Worm (Caenorhabditis elegans) whole organism, late embryonic: ENCODE measurements around the gene B0348.1.

Source experiments
- C08G9.2 ChIP-seq: sonication (generic microtip); optimal IDR thresholded peaks from 2 replicates; lab custom pipeline; 2016; ENCODE audit warnings: mild to moderate bottlenecking, missing genetic modification characterization, moderate library complexity, missing compliant biosample characterization
- C38D4.7 ChIP-seq: fragments of 200-800 bp; sonication (Bioruptor generic); optimal IDR thresholded peaks from 2 replicates; lab custom pipeline; 2018; ENCODE audit warnings: mild to moderate bottlenecking, missing genetic modification characterization, moderate library complexity, missing compliant biosample characterization
- F13H6.1 ChIP-seq: sonication (generic microtip); optimal IDR thresholded peaks from 2 replicates; lab custom pipeline; 2016; ENCODE audit warnings: missing genetic modification characterization, missing compliant biosample characterization
- T23F11.4 ChIP-seq: fragments of 200-800 bp; sonication (Bioruptor generic); optimal IDR thresholded peaks from 2 replicates; lab custom pipeline; 2018; ENCODE audit warnings: mild to moderate bottlenecking, missing genetic modification characterization, missing compliant biosample characterization
- ahr-1 ChIP-seq: sonication (generic microtip); optimal IDR thresholded peaks from 2 replicates; lab custom pipeline; 2016; ENCODE audit warnings: missing genetic modification characterization, missing compliant biosample characterization
- ama-1 ChIP-seq: fragments of 150-350 bp; optimal IDR thresholded peaks from 2 replicates; lab custom pipeline; 2014
- ceh-18 ChIP-seq: sonication (generic microtip); optimal IDR thresholded peaks from 2 replicates; lab custom pipeline; 2016; ENCODE audit warnings: missing genetic modification characterization, missing compliant biosample characterization
- ceh-22 ChIP-seq: sonication (generic microtip); optimal IDR thresholded peaks from 2 replicates; lab custom pipeline; 2017; ENCODE audit warnings: missing biosample characterization, missing genetic modification characterization
- ceh-24 ChIP-seq: sonication (generic microtip); optimal IDR thresholded peaks from 2 replicates; lab custom pipeline; 2016; ENCODE audit warnings: mild to moderate bottlenecking, missing genetic modification characterization, missing compliant biosample characterization
- ceh-30 ChIP-seq: fragments of 150-350 bp; optimal IDR thresholded peaks from 2 replicates; lab custom pipeline; 2014; ENCODE audit warnings: missing biosample characterization, missing genetic modification characterization
- ceh-31 ChIP-seq: sonication (generic microtip); optimal IDR thresholded peaks from 2 replicates; lab custom pipeline; 2016; ENCODE audit warnings: missing genetic modification characterization, missing compliant biosample characterization
- ceh-45 ChIP-seq: fragments of 200-800 bp; sonication (Bioruptor generic); IDR thresholded peaks from 2 replicates; pipeline ENCODE4 v1.3.6; 2022; ENCODE audit warnings: missing genetic modification reagents, missing genetic modification characterization, missing compliant biosample characterization
- ceh-9 ChIP-seq: sonication (generic microtip); optimal IDR thresholded peaks from 2 replicates; lab custom pipeline; 2016; ENCODE audit warnings: mild to moderate bottlenecking, missing genetic modification characterization, inconsistent platforms, missing compliant biosample characterization
- che-1 ChIP-seq: sonication (generic microtip); optimal IDR thresholded peaks from 2 replicates; lab custom pipeline; 2016; ENCODE audit warnings: mild to moderate bottlenecking, missing genetic modification characterization, missing compliant biosample characterization
- elt-2 ChIP-seq: sonication (generic microtip); optimal IDR thresholded peaks from 2 replicates; lab custom pipeline; 2016; ENCODE audit warnings: missing genetic modification reagents, missing genetic modification characterization, missing compliant biosample characterization
- fax-1 ChIP-seq: sonication (generic microtip); optimal IDR thresholded peaks from 2 replicates; lab custom pipeline; 2016; ENCODE audit warnings: missing genotype, missing genetic modification characterization, missing compliant biosample characterization
- fkh-10 ChIP-seq: fragments of 150-350 bp; optimal IDR thresholded peaks from 2 replicates; lab custom pipeline; 2014; ENCODE audit warnings: missing biosample characterization, missing genetic modification reagents, missing genetic modification characterization
- fkh-6 ChIP-seq: sonication (generic microtip); optimal IDR thresholded peaks from 2 replicates; lab custom pipeline; 2016; ENCODE audit warnings: missing genetic modification characterization, missing compliant biosample characterization
- gmeb-2 ChIP-seq: sonication (generic microtip); optimal IDR thresholded peaks from 2 replicates; lab custom pipeline; 2016; ENCODE audit warnings: missing genetic modification characterization, inconsistent platforms, missing compliant biosample characterization
- hlh-13 ChIP-seq: fragments of 200-800 bp; sonication (Bioruptor generic); optimal IDR thresholded peaks from 2 replicates; lab custom pipeline; 2018; ENCODE audit warnings: mild to moderate bottlenecking, missing genetic modification characterization, missing compliant biosample characterization
- hlh-30 ChIP-seq: sonication (generic microtip); optimal IDR thresholded peaks from 2 replicates; lab custom pipeline; 2017; ENCODE audit warnings: antibody characterized with exemption, missing genetic modification characterization, missing compliant biosample characterization; ENCODE audit not compliant: insufficient read depth
- hlh-6 ChIP-seq: sonication (generic microtip); optimal IDR thresholded peaks from 2 replicates; lab custom pipeline; 2016; ENCODE audit warnings: missing genotype, missing genetic modification characterization, missing compliant biosample characterization
- lim-6 ChIP-seq: sonication (generic microtip); optimal IDR thresholded peaks from 2 replicates; lab custom pipeline; 2016; ENCODE audit warnings: missing genetic modification characterization, missing compliant biosample characterization
- madf-2 ChIP-seq: sonication (generic microtip); optimal IDR thresholded peaks from 2 replicates; lab custom pipeline; 2017; ENCODE audit warnings: missing genetic modification characterization, missing compliant biosample characterization
- nfya-1 ChIP-seq: sonication (generic microtip); optimal IDR thresholded peaks from 2 replicates; lab custom pipeline; 2017; ENCODE audit warnings: missing genetic modification characterization, mild to moderate bottlenecking, missing compliant biosample characterization, antibody characterized with exemption, moderate library complexity
- nhr-11 ChIP-seq: fragments of 150-350 bp; optimal IDR thresholded peaks from 2 replicates; lab custom pipeline; 2014; ENCODE audit warnings: missing biosample characterization, missing genetic modification characterization
- npax-4 ChIP-seq: sonication (generic microtip); optimal IDR thresholded peaks from 2 replicates; lab custom pipeline; 2016; ENCODE audit warnings: missing genetic modification characterization, missing compliant biosample characterization
- odd-2 ChIP-seq: sonication (generic microtip); optimal IDR thresholded peaks from 2 replicates; lab custom pipeline; 2017; ENCODE audit warnings: antibody characterized with exemption, mild to moderate bottlenecking, missing genetic modification characterization, missing compliant biosample characterization
- pag-3 ChIP-seq: sonication (generic microtip); optimal IDR thresholded peaks from 2 replicates; lab custom pipeline; 2016; ENCODE audit warnings: missing compliant biosample characterization, missing genetic modification characterization, borderline replicate concordance
- pax-1 ChIP-seq: fragments of 150-350 bp; optimal IDR thresholded peaks from 2 replicates; lab custom pipeline; 2014; ENCODE audit warnings: missing biosample characterization, missing genetic modification characterization
- pha-4 ChIP-seq: fragments of 150-350 bp; optimal IDR thresholded peaks from 2 replicates; lab custom pipeline; 2018; ENCODE audit warnings: missing biosample characterization, missing genetic modification reagents, missing genetic modification characterization
- pqm-1 ChIP-seq: sonication (generic microtip); optimal IDR thresholded peaks from 2 replicates; lab custom pipeline; 2016; ENCODE audit warnings: missing genetic modification characterization, missing compliant biosample characterization
- ref-2 ChIP-seq: sonication (generic microtip); optimal IDR thresholded peaks from 2 replicates; lab custom pipeline; 2016; ENCODE audit warnings: missing genetic modification characterization, missing compliant biosample characterization
- rnt-1 ChIP-seq: sonication (generic microtip); optimal IDR thresholded peaks from 2 replicates; lab custom pipeline; 2016; ENCODE audit warnings: missing genetic modification characterization, missing compliant biosample characterization
- sdc-2 ChIP-seq: sonication (generic microtip); optimal IDR thresholded peaks from 2 replicates; lab custom pipeline; 2016; ENCODE audit warnings: missing genotype, missing genetic modification characterization, missing compliant biosample characterization
- sox-2 ChIP-seq: fragments of 200-800 bp; sonication (Bioruptor generic); IDR thresholded peaks from 2 replicates; pipeline ENCODE4 v1.3.6; 2022; ENCODE audit warnings: missing genetic modification reagents, missing genetic modification characterization, missing compliant biosample characterization
- sox-4 ChIP-seq: sonication (generic microtip); optimal IDR thresholded peaks from 2 replicates; lab custom pipeline; 2017; ENCODE audit warnings: mild to moderate bottlenecking, missing genetic modification characterization, inconsistent platforms, missing compliant biosample characterization
- syd-9 ChIP-seq: sonication (generic microtip); optimal IDR thresholded peaks from 2 replicates; lab custom pipeline; 2016; ENCODE audit warnings: mild to moderate bottlenecking, missing genetic modification characterization, moderate library complexity, missing compliant biosample characterization
- unc-55 ChIP-seq: sonication (generic microtip); optimal IDR thresholded peaks from 2 replicates; lab custom pipeline; 2017; ENCODE audit warnings: missing biosample characterization, missing genetic modification reagents, missing genetic modification characterization
- zip-5 ChIP-seq: sonication (generic microtip); optimal IDR thresholded peaks from 2 replicates; lab custom pipeline; 2016; ENCODE audit warnings: missing genetic modification characterization, missing compliant biosample characterization
- ztf-16 ChIP-seq: sonication (generic microtip); optimal IDR thresholded peaks from 2 replicates; lab custom pipeline; 2017; ENCODE audit warnings: missing genetic modification characterization, missing compliant biosample characterization

B0348.1 gene

DNA sequence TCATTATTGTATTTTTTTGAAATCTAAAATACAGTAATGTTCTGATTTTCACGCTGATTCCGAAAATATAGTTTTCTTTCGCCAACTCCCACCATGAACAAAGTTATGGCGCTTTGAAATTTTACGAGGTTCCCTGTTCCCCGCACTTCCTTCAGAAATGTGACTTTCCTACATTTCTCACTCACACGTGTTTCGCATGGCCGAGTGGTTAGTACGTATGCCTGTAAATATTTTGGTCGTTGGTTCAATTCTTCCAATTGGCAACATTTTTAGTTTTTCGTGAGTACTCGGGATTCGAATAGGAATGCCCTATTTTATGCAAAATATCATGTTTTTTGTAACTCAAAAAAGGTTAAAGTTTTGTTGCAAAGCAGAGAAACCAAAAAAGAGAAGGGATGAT, 4.6 kb downstream of the B0348.1 start (continued):
- peak; percentile 21 for TF ChIP-seq ref-2 (tag; lab: Kevin White, UChicago)
- TF ChIP-seq pha-4, result no peak
- TF ChIP-seq ceh-31 (tag; lab: Kevin White, UChicago), result peak; percentile 53
- peak; percentile 34 for TF ChIP-seq fax-1
- no peak for TF ChIP-seq ama-1
- TF ChIP-seq sox-2 (GFP tag; lab: Robert Waterston, UW), result peak; percentile 35
- TF ChIP-seq nfya-1, result peak; percentile 18
- peak; percentile 47 for TF ChIP-seq rnt-1 (tag; lab: Kevin White, UChicago)
- peak; percentile 84 for TF ChIP-seq che-1 (tag; lab: Kevin White, UChicago)
- peak; percentile 61; the same call in 1 of the 2 replicates for TF ChIP-seq ceh-45 (GFP tag; lab: Robert Waterston, UW)
- peak; percentile 77 for TF ChIP-seq ceh-24
- TF ChIP-seq hlh-13 (GFP tag; lab: Kevin White, UChicago), result peak; percentile 87
- TF ChIP-seq T23F11.4, result peak; percentile 81
- TF ChIP-seq F13H6.1 (tag; lab: Kevin White, UChicago), result peak; percentile 61
- TF ChIP-seq C38D4.7 (GFP tag; lab: Kevin White, UChicago), result peak; percentile 81
- no peak for TF ChIP-seq pax-1
- TF ChIP-seq pqm-1 (tag; lab: Kevin White, UChicago), result peak; percentile 63
- peak; percentile 84 for TF ChIP-seq sox-4 (tag; lab: Kevin White, UChicago)
- peak; percentile 76 for TF ChIP-seq sdc-2 (tag; lab: Kevin White, UChicago)
- peak; percentile 82 for TF ChIP-seq gmeb-2 (tag; lab: Kevin White, UChicago)
- TF ChIP-seq hlh-30 (tag; lab: Kevin White, UChicago), result peak; percentile 43
- peak; percentile 4 for TF ChIP-seq pag-3 (tag; lab: Kevin White, UChicago)

- TF ChIP-seq ceh-9 (tag; lab: Kevin White, UChicago) (no peak), hlh-6 (tag; lab: Kevin White, UChicago) (no peak), unc-55 (GFP tag; lab: Kevin White, UChicago) (no peak), sox-4 (tag; lab: Kevin White, UChicago) (no peak), fkh-10 (GFP tag; lab: Kevin White, UChicago) (no peak)
Observed at ce11 chrV:55946-56345, 7.2 kb downstream of the B0348.1 start, which contains the start of gene srt-52. srt-52 (minus strand) TSS chrV:56046.

DNA sequence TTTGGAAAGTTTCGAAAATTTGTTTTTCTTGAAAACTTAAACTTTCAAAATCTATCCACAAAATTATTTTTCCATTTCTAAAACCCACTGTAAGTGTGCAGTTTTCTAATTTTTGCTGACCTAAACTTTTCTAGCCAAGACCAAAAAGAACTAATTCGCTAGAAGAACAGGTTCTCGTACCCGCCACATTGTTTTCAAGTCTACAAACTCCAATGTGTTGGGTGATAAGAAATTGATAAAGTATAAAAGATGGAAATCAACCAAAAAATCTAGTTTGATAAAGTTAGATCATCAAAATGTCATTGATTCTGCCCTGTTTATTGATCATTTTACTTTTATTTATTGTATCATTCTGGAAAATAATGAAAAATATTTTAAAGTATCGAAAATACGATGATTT, 10.2 kb downstream of the B0348.1 start, which contains the start of gene cyp-29A3:
cyp-29A3 (plus strand) TSS at position 269 of the 400 bp plus-strand sequence.
- TF ChIP-seq elt-2 (tag; lab: Kevin White, UChicago) (peak; percentile 17), ahr-1 (tag; lab: Kevin White, UChicago) (no peak)

- TF ChIP-seq nhr-11 (tag; lab: Kevin White, UChicago) (no peak), ceh-22 (tag; lab: Kevin White, UChicago) (no peak), npax-4 (tag; lab: Kevin White, UChicago) (no peak), pax-1 (no peak), hlh-30 (tag; lab: Kevin White, UChicago) (no peak), ref-2 (tag; lab: Kevin White, UChicago) (no peak), syd-9 (no peak), F13H6.1 (tag; lab: Kevin White, UChicago) (no peak), pha-4 (no peak), C08G9.2 (no peak), ztf-16 (no peak), odd-2 (tag; lab: Kevin White, UChicago) (no peak), fkh-10 (GFP tag; lab: Kevin White, UChicago) (no peak)
Observed at ce11 chrV:63887-64286, 15.2 kb downstream of the B0348.1 start.

- TF ChIP-seq madf-2 (tag; lab: Kevin White, UChicago) (no peak), zip-5 (tag; lab: Kevin White, UChicago) (no peak), nhr-11 (tag; lab: Kevin White, UChicago) (no peak), ceh-18 (no peak), fkh-6 (tag; lab: Kevin White, UChicago) (no peak), fax-1 (no peak), ceh-30 (tag; lab: Kevin White, UChicago) (no peak), F13H6.1 (tag; lab: Kevin White, UChicago) (no peak), lim-6 (tag; lab: Kevin White, UChicago) (no peak)
Observed at ce11 chrV:66506-66905, 17.8 kb downstream of the B0348.1 start.
